Worm (Caenorhabditis elegans): Measurements from ENCODE around the gene nspf-3.

- no peak for TF ChIP-seq sea-1 (GFP tag; conservative IDR thresholded peaks at IDR 0.05)
- no peak for TF ChIP-seq aly-1 (tag; optimal IDR thresholded peaks at IDR 0.05)
- TF ChIP-seq scrt-1 (GFP tag; IDR thresholded peaks at IDR 0.05): no peak
- no peak for TF ChIP-seq F13C5.2 (tag; optimal IDR thresholded peaks at IDR 0.05)
- TF ChIP-seq flt-1 (GFP tag; IDR thresholded peaks at IDR 0.05): no peak
- TF ChIP-seq hnd-1 (tag; optimal IDR thresholded peaks at IDR 0.05): no peak
- TF ChIP-seq ceh-36 (tag; optimal IDR thresholded peaks at IDR 0.05): no peak
- no peak for TF ChIP-seq ama-1 (optimal IDR thresholded peaks at IDR 0.05)
- no peak for TF ChIP-seq hmg-4 (GFP tag; optimal IDR thresholded peaks at IDR 0.05)
- TF ChIP-seq hmbx-1 (tag; optimal IDR thresholded peaks at IDR 0.05): no peak
- TF ChIP-seq pes-1 (GFP tag; IDR thresholded peaks at IDR 0.05): no peak
- TF ChIP-seq ceh-13 (GFP tag; optimal IDR thresholded peaks at IDR 0.05): no peak
Measured at ce11 chrII:2649539-2649938, 40.4 kb downstream of the nspf-3 start, which contains the start of the genes F22E5.13 and F22E5.6.
